Worm (Caenorhabditis elegans) whole organism, L3 larva: ENCODE measurements around the gene K10D11.4.

Experiments used
- ceh-82 ChIP-seq: fragments of 150-350 bp; optimal IDR thresholded peaks from 2 replicates; lab custom pipeline; 2014; ENCODE audit warnings: missing biosample characterization, missing genetic modification characterization
- elt-1 ChIP-seq: fragments of 150-350 bp; optimal IDR thresholded peaks from 2 replicates; lab custom pipeline; 2014; ENCODE audit warnings: missing biosample characterization, missing genetic modification characterization
- nhr-237 ChIP-seq: fragments of 150-350 bp; optimal IDR thresholded peaks from 2 replicates; lab custom pipeline; 2014; ENCODE audit warnings: missing biosample characterization, missing genetic modification characterization
- ztf-11 ChIP-seq: fragments of 150-350 bp; optimal IDR thresholded peaks from 2 replicates; lab custom pipeline; 2014; ENCODE audit warnings: missing biosample characterization, missing genetic modification characterization

- TF ChIP-seq ceh-82 (no peak), nhr-237 (tag; lab: Kevin White, UChicago) (no peak), elt-1 (no peak), ztf-11 (tag; lab: Kevin White, UChicago) (no peak)
These were observed 21.5 kb downstream of the K10D11.4 start for ce11 chrIV:12972780-12973179.
